Worm (Caenorhabditis elegans) whole organism, early embryonic: Measurements from ENCODE around the gene rab-6.1.

ENCODE experiments used
- F13C5.2 ChIP-seq: sonication (generic microtip); optimal IDR thresholded peaks from 2 replicates; lab custom pipeline; 2017; ENCODE audit warnings: mild to moderate bottlenecking, missing genetic modification characterization, inconsistent platforms, missing compliant biosample characterization
- ama-1 ChIP-seq: fragments of 150-350 bp; optimal IDR thresholded peaks from 2 replicates; lab custom pipeline; 2014
- ceh-36 ChIP-seq: sonication (generic microtip); optimal IDR thresholded peaks from 2 replicates; lab custom pipeline; 2016; ENCODE audit warnings: missing genetic modification characterization, inconsistent platforms, missing compliant biosample characterization
- flt-1 ChIP-seq: fragments of 200-800 bp; sonication (Bioruptor generic); IDR thresholded peaks from 2 replicates; pipeline ENCODE4 v1.3.6; 2022; ENCODE audit warnings: missing genetic modification characterization, missing compliant biosample characterization
- pes-1 ChIP-seq: fragments of 200-800 bp; sonication (Bioruptor generic); IDR thresholded peaks from 2 replicates; pipeline ENCODE4 v1.3.6; 2022; ENCODE audit warnings: missing genetic modification reagents, missing genetic modification characterization, missing compliant biosample characterization

DNA sequence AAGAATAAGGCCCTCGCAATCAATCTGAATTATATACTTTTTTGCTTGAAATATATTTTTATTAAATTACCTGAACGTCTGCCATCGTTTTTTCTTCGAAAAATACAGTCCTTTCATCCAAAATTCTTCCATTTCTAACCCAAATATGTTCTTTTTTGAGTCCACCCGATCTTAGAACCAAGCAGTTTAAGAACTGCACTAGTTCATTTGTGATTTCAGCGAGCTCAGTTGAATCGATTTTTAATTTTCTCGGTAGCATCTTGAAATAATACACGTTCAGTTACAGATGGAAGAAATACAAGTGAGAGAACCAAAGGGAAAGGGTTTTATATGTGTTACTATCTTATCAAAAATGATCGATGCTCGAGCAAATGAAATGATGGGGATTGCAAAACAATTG, 6.2 kb downstream of the rab-6.1 start, which contains the start of gene F59B2.3:
- no peak for TF ChIP-seq ceh-36 (tag; lab: Kevin White, UChicago)
- TF ChIP-seq pes-1: no peak
- no peak for TF ChIP-seq flt-1 (GFP tag; lab: Robert Waterston, UW)
- no peak for TF ChIP-seq ama-1 (lab: Kevin White, UChicago)
- TF ChIP-seq F13C5.2: no peak
